Fruit fly (Drosophila melanogaster): ENCODE measurements around the gene CG32236.
A peak's percentile ranks its signal among the peaks of the same experiment; 100 is the strongest.

CG32236 gene

dm6 chr3L:4667289-4667688 lies at the start of gene CG32236:
Gene CG32236, minus strand, starts transcription at chr3L:4667389.
- no peak for TF ChIP-seq CG8478 (optimal IDR thresholded peaks at IDR 0.05)

- TF ChIP-seq CG8478 (optimal IDR thresholded peaks at IDR 0.05) (no peak), CTCF (optimal IDR thresholded peaks at IDR 0.05) (no peak)
These were observed 42.6 kb upstream of the CG32236 start, which contains the start of gene CG13712 for dm6 chr3L:4709790-4710189. Gene CG13712, minus strand, starts transcription at chr3L:4709890.

- TF ChIP-seq CTCF (optimal IDR thresholded peaks at IDR 0.05) (no peak), CG8478 (optimal IDR thresholded peaks at IDR 0.05) (no peak)
These were observed 41.3 kb upstream of the CG32236 start for dm6 chr3L:4708536-4708935.

- TF ChIP-seq CG8478 (optimal IDR thresholded peaks at IDR 0.05): no peak
- no peak for TF ChIP-seq CTCF (optimal IDR thresholded peaks at IDR 0.05)
These were observed 40.6 kb upstream of the CG32236 start for dm6 chr3L:4707831-4708230.

dm6 chr3L:4702003-4702402 lies 34.8 kb upstream of the CG32236 start:
- TF ChIP-seq CG8478 (optimal IDR thresholded peaks at IDR 0.05): no peak

- no peak for TF ChIP-seq CG8478 (optimal IDR thresholded peaks at IDR 0.05)
- no peak for TF ChIP-seq CTCF (optimal IDR thresholded peaks at IDR 0.05)
These were observed 32.9 kb upstream of the CG32236 start for dm6 chr3L:4700091-4700490.

dm6 chr3L:4698496-4698895 lies 31.3 kb upstream of the CG32236 start:
- TF ChIP-seq CG8478 (optimal IDR thresholded peaks at IDR 0.05) (no peak), CTCF (optimal IDR thresholded peaks at IDR 0.05) (no peak)

dm6 chr3L:4698032-4698431 lies 30.8 kb upstream of the CG32236 start:
- no peak for TF ChIP-seq CTCF (optimal IDR thresholded peaks at IDR 0.05)
- no peak for TF ChIP-seq CG8478 (optimal IDR thresholded peaks at IDR 0.05)

- TF ChIP-seq CG8478 (optimal IDR thresholded peaks at IDR 0.05) (no peak), CTCF (optimal IDR thresholded peaks at IDR 0.05) (no peak)
These were observed 30.1 kb upstream of the CG32236 start, which contains the start of gene CG13713 for dm6 chr3L:4697301-4697700. Gene CG13713, plus strand, starts transcription at chr3L:4697601.

- TF ChIP-seq CG8478 (optimal IDR thresholded peaks at IDR 0.05) (no peak), CTCF (optimal IDR thresholded peaks at IDR 0.05) (no peak)
These were observed 29.2 kb upstream of the CG32236 start for dm6 chr3L:4696380-4696779.

- no peak for TF ChIP-seq CTCF (optimal IDR thresholded peaks at IDR 0.05)
These were observed 27.6 kb upstream of the CG32236 start, which contains the start of gene CG15876 for dm6 chr3L:4694823-4695222. Gene CG15876, minus strand, starts transcription at chr3L:4694845.

- no peak for TF ChIP-seq CTCF (optimal IDR thresholded peaks at IDR 0.05)
- TF ChIP-seq CG8478 (optimal IDR thresholded peaks at IDR 0.05): no peak
These were observed 25.3 kb upstream of the CG32236 start, which contains the start of gene RhoGEF64C for dm6 chr3L:4692177-4693134. Gene RhoGEF64C, plus strand, starts transcription at chr3L:4692783.

dm6 chr3L:4691775-4692174 lies 24.6 kb upstream of the CG32236 start:
- no peak for TF ChIP-seq CG8478 (optimal IDR thresholded peaks at IDR 0.05)

- peak; percentile 89 for TF ChIP-seq CTCF (optimal IDR thresholded peaks at IDR 0.05)
- no peak for TF ChIP-seq CG8478 (optimal IDR thresholded peaks at IDR 0.05)
These were observed 23.5 kb upstream of the CG32236 start for dm6 chr3L:4690698-4691097.

- no peak for TF ChIP-seq CG8478 (optimal IDR thresholded peaks at IDR 0.05)
- TF ChIP-seq CTCF (optimal IDR thresholded peaks at IDR 0.05): no peak
These were observed 22.8 kb upstream of the CG32236 start, which contains the start of gene CG18418 for dm6 chr3L:4689970-4690369. Gene CG18418, minus strand, starts transcription at chr3L:4690070.

- no peak for TF ChIP-seq CG8478 (optimal IDR thresholded peaks at IDR 0.05)
- no peak for TF ChIP-seq CTCF (optimal IDR thresholded peaks at IDR 0.05)
These were observed 21.5 kb upstream of the CG32236 start, which contains the start of gene CG7514 for dm6 chr3L:4688674-4689073. Gene CG7514, minus strand, starts transcription at chr3L:4688774.
